Fruit fly (Drosophila melanogaster) whole organism, embryonic: Measurements from ENCODE around the gene TkR86C.

Experiments used
- Ada2b ChIP-seq: fragments of 200-800 bp; sonication (Bioruptor generic); IDR thresholded peaks from 2 replicates; pipeline ENCODE4 v1.3.6; 2022; ENCODE audit warnings: missing biosample characterization, missing genetic modification characterization
- CG10543 ChIP-seq: fragments of 200-800 bp; sonication (Bioruptor generic); optimal IDR thresholded peaks from 3 replicates; lab custom pipeline; 2017; ENCODE audit warnings: missing biosample characterization, mild to moderate bottlenecking, missing genetic modification characterization, moderate library complexity
- CG11093 ChIP-seq: fragments of 200-800 bp; sonication (Bioruptor generic); IDR thresholded peaks from 3 replicates; pipeline ENCODE4 v1.3.6; 2022; ENCODE audit warnings: missing biosample characterization, missing genetic modification characterization
- CG13287 ChIP-seq: fragments of 200-800 bp; sonication (Bioruptor generic); IDR thresholded peaks from 2 replicates; pipeline ENCODE4 v1.3.6; 2022; ENCODE audit warnings: missing biosample characterization, missing genetic modification characterization; ENCODE audit not compliant: partially characterized antibody
- CG14014 ChIP-seq: fragments of 200-800 bp; sonication (Bioruptor generic); IDR thresholded peaks from 2 replicates; pipeline ENCODE4 v1.3.6; 2022; ENCODE audit warnings: missing biosample characterization, missing genetic modification characterization
- CG1603 ChIP-seq: fragments of 200-800 bp; sonication (Bioruptor generic); optimal IDR thresholded peaks from 2 replicates; lab custom pipeline; 2019; ENCODE audit warnings: missing biosample characterization, mild to moderate bottlenecking, missing genetic modification characterization, moderate library complexity
- CG16815 ChIP-seq: fragments of 200-800 bp; sonication (Bioruptor generic); optimal IDR thresholded peaks from 3 replicates; lab custom pipeline; 2017; ENCODE audit warnings: missing biosample characterization, mild to moderate bottlenecking, missing genetic modification characterization
- CG18011 ChIP-seq: fragments of 200-800 bp; sonication (Bioruptor generic); optimal IDR thresholded peaks from 2 replicates; lab custom pipeline; 2017; ENCODE audit warnings: missing biosample characterization, missing genetic modification characterization, mild to moderate bottlenecking, moderate library complexity, missing genotype
- CG2712 ChIP-seq: fragments of 200-800 bp; optimal IDR thresholded peaks from 3 replicates; lab custom pipeline; 2019; ENCODE audit warnings: missing biosample characterization, mild to moderate bottlenecking, missing genetic modification characterization, moderate library complexity
- CG2889 ChIP-seq: fragments of 200-800 bp; sonication (Bioruptor generic); IDR thresholded peaks from 3 replicates; pipeline ENCODE4 v1.3.6; 2022; ENCODE audit warnings: missing biosample characterization, missing genetic modification characterization
- CG3995 ChIP-seq: fragments of 200-800 bp; sonication (Bioruptor generic); optimal IDR thresholded peaks from 3 replicates; lab custom pipeline; 2016; ENCODE audit warnings: missing biosample characterization, missing genetic modification characterization
- CG42726 ChIP-seq: fragments of 200-800 bp; sonication (Bioruptor generic); IDR thresholded peaks from 2 replicates; pipeline ENCODE4 v1.3.6; 2022; ENCODE audit warnings: missing biosample characterization, missing genetic modification characterization; ENCODE audit not compliant: partially characterized antibody
- CG5245 ChIP-seq: fragments of 200-800 bp; sonication (Bioruptor generic); optimal IDR thresholded peaks from 3 replicates; lab custom pipeline; 2016; ENCODE audit warnings: missing biosample characterization, missing genetic modification characterization
- CG5953 ChIP-seq: fragments of 200-800 bp; sonication (Bioruptor generic); IDR thresholded peaks from 2 replicates; pipeline ENCODE4 v1.3.6; 2022; ENCODE audit warnings: missing biosample characterization, missing genetic modification characterization
- CG6813 ChIP-seq: fragments of 200-800 bp; sonication (Bioruptor generic); optimal IDR thresholded peaks from 2 replicates; lab custom pipeline; 2017; ENCODE audit warnings: missing biosample characterization, missing genetic modification characterization, mild to moderate bottlenecking, moderate library complexity, missing genetic modification reagents
- CG7271 ChIP-seq: fragments of 200-800 bp; sonication (Bioruptor generic); optimal IDR thresholded peaks from 2 replicates; lab custom pipeline; 2018; ENCODE audit warnings: missing biosample characterization, mild to moderate bottlenecking, missing genetic modification characterization, moderate library complexity
- CG7928 ChIP-seq: fragments of 200-800 bp; sonication (Bioruptor generic); optimal IDR thresholded peaks from 2 replicates; lab custom pipeline; 2017; ENCODE audit warnings: missing biosample characterization, mild to moderate bottlenecking, missing genetic modification characterization
- CG7987 ChIP-seq: fragments of 200-800 bp; sonication (Bioruptor generic); optimal IDR thresholded peaks from 2 replicates; lab custom pipeline; 2018; ENCODE audit warnings: missing biosample characterization, mild to moderate bottlenecking, missing genetic modification characterization, moderate library complexity
- CG9797 ChIP-seq: fragments of 200-800 bp; sonication (Bioruptor generic); optimal IDR thresholded peaks from 3 replicates; lab custom pipeline; 2018; ENCODE audit warnings: missing biosample characterization, mild to moderate bottlenecking, missing genetic modification characterization
- CG9817 ChIP-seq: fragments of 200-800 bp; sonication (Bioruptor generic); optimal IDR thresholded peaks from 2 replicates; lab custom pipeline; 2018; ENCODE audit warnings: missing biosample characterization, mild to moderate bottlenecking, missing genetic modification characterization, moderate library complexity
- CG9876 ChIP-seq: fragments of 200-800 bp; sonication (Bioruptor generic); optimal IDR thresholded peaks from 2 replicates; lab custom pipeline; 2016; ENCODE audit warnings: missing biosample characterization, missing genetic modification characterization
- CG9932 ChIP-seq: fragments of 200-800 bp; sonication (Bioruptor generic); IDR thresholded peaks from 2 replicates; pipeline ENCODE4 v1.3.6; 2022; ENCODE audit warnings: missing biosample characterization, missing genetic modification characterization
- Dad ChIP-seq: fragments of 200-800 bp; sonication (Bioruptor generic); optimal IDR thresholded peaks from 3 replicates; lab custom pipeline; 2016; ENCODE audit warnings: missing biosample characterization, missing genetic modification characterization
- Drgx ChIP-seq: fragments of 200-800 bp; sonication (Bioruptor generic); IDR thresholded peaks from 2 replicates; pipeline ENCODE4 v1.3.6; 2022; ENCODE audit warnings: missing biosample characterization, missing genetic modification characterization
- E2f2 ChIP-seq: fragments of 200-800 bp; sonication (Bioruptor generic); IDR thresholded peaks from 2 replicates; pipeline ENCODE4 v1.3.6; 2022; ENCODE audit warnings: missing biosample characterization, missing genetic modification characterization
- HHEX ChIP-seq: fragments of 200-800 bp; sonication (Bioruptor generic); optimal IDR thresholded peaks from 3 replicates; lab custom pipeline; 2017; ENCODE audit warnings: missing biosample characterization, mild to moderate bottlenecking, missing genetic modification characterization, missing genetic modification reagents
- Hand ChIP-seq: fragments of 200-800 bp; sonication (Bioruptor generic); optimal IDR thresholded peaks from 2 replicates; lab custom pipeline; 2017; ENCODE audit warnings: mild to moderate bottlenecking, missing biosample characterization, missing genetic modification reagents, missing genetic modification characterization
- Lhr ChIP-seq: fragments of 200-800 bp; sonication (Bioruptor generic); optimal IDR thresholded peaks from 3 replicates; lab custom pipeline; 2017; ENCODE audit warnings: mild to moderate bottlenecking, missing biosample characterization, missing genetic modification reagents, missing genetic modification characterization
- Lim3 ChIP-seq: fragments of 200-800 bp; sonication (Bioruptor generic); IDR thresholded peaks from 2 replicates; pipeline ENCODE4 v1.3.6; 2022; ENCODE audit warnings: missing biosample characterization, missing genetic modification characterization
- NK7.1 ChIP-seq: fragments of 200-800 bp; sonication (Bioruptor generic); optimal IDR thresholded peaks from 3 replicates; lab custom pipeline; 2016; ENCODE audit warnings: missing biosample characterization, missing genetic modification characterization
- Oli ChIP-seq: fragments of 200-800 bp; sonication (Bioruptor generic); optimal IDR thresholded peaks from 2 replicates; lab custom pipeline; 2018; ENCODE audit warnings: missing biosample characterization, mild to moderate bottlenecking, missing genetic modification characterization, moderate library complexity
- Side ChIP-seq: fragments of 200-800 bp; sonication (Bioruptor generic); optimal IDR thresholded peaks from 2 replicates; lab custom pipeline; 2016; ENCODE audit warnings: missing biosample characterization, missing genetic modification characterization
- Xrp1 ChIP-seq: fragments of 200-800 bp; sonication (Bioruptor generic); IDR thresholded peaks from 2 replicates; pipeline ENCODE4 v1.3.6; 2022; ENCODE audit warnings: missing biosample characterization, missing genetic modification characterization
- amos ChIP-seq: fragments of 200-800 bp; sonication (Bioruptor generic); IDR thresholded peaks from 2 replicates; pipeline ENCODE4 v1.3.6; 2022; ENCODE audit warnings: missing biosample characterization, missing genetic modification characterization; ENCODE audit not compliant: partially characterized antibody
- ase ChIP-seq: fragments of 200-800 bp; sonication (Bioruptor generic); IDR thresholded peaks from 3 replicates; pipeline ENCODE4 v1.3.6; 2022; ENCODE audit warnings: missing biosample characterization, missing genetic modification characterization
- ato ChIP-seq: fragments of 200-800 bp; sonication (Bioruptor generic); IDR thresholded peaks from 2 replicates; pipeline ENCODE4 v1.3.6; 2022; ENCODE audit warnings: missing biosample characterization, missing genetic modification characterization; ENCODE audit not compliant: partially characterized antibody
- btn ChIP-seq: fragments of 200-800 bp; sonication (Bioruptor generic); optimal IDR thresholded peaks from 2 replicates; lab custom pipeline; 2016; ENCODE audit warnings: missing biosample characterization, missing genetic modification characterization
- cato ChIP-seq: fragments of 200-800 bp; sonication (Bioruptor generic); optimal IDR thresholded peaks from 2 replicates; lab custom pipeline; 2016; ENCODE audit warnings: missing biosample characterization, missing genetic modification characterization, borderline replicate concordance
- ewg ChIP-seq: fragments of 200-800 bp; sonication (Bioruptor generic); optimal IDR thresholded peaks from 3 replicates; lab custom pipeline; 2017; ENCODE audit warnings: mild to moderate bottlenecking, missing biosample characterization, missing genetic modification reagents, missing genetic modification characterization
- gce ChIP-seq: fragments of 200-800 bp; sonication (Bioruptor generic); IDR thresholded peaks from 3 replicates; pipeline ENCODE4 v1.3.6; 2022; ENCODE audit warnings: missing biosample characterization, missing genetic modification characterization
- inv ChIP-seq: fragments of 200-800 bp; sonication (Bioruptor generic); IDR thresholded peaks from 2 replicates; pipeline ENCODE4 v1.3.6; 2022; ENCODE audit warnings: missing biosample characterization, missing genetic modification characterization; ENCODE audit not compliant: partially characterized antibody
- lab ChIP-seq: fragments of 200-800 bp; sonication (Bioruptor generic); optimal IDR thresholded peaks from 3 replicates; lab custom pipeline; 2017; ENCODE audit warnings: missing biosample characterization, missing genetic modification characterization, mild to moderate bottlenecking, moderate library complexity, missing genetic modification reagents
- luna ChIP-seq: fragments of 200-800 bp; sonication (Bioruptor generic); optimal IDR thresholded peaks from 2 replicates; lab custom pipeline; 2016; ENCODE audit warnings: missing biosample characterization, missing genetic modification characterization
- ranshi ChIP-seq: fragments of 200-800 bp; sonication (Bioruptor generic); IDR thresholded peaks from 2 replicates; pipeline ENCODE4 v1.3.6; 2022; ENCODE audit warnings: missing biosample characterization, missing genetic modification characterization
- slbo ChIP-seq: fragments of 200-800 bp; sonication (Bioruptor generic); IDR thresholded peaks from 2 replicates; pipeline ENCODE4 v1.3.6; 2022; ENCODE audit warnings: missing biosample characterization, missing genetic modification characterization
- sug ChIP-seq: fragments of 200-800 bp; optimal IDR thresholded peaks from 2 replicates; lab custom pipeline; 2019; ENCODE audit warnings: missing biosample characterization, mild to moderate bottlenecking, missing genetic modification characterization, moderate library complexity
- tna ChIP-seq: fragments of 200-800 bp; sonication (Bioruptor generic); IDR thresholded peaks from 2 replicates; pipeline ENCODE4 v1.3.6; 2022; ENCODE audit warnings: missing biosample characterization, missing genetic modification characterization; ENCODE audit not compliant: partially characterized antibody
- usp ChIP-seq: fragments of >200 bp; optimal IDR thresholded peaks from 2 replicates; lab custom pipeline; 2017; ENCODE audit warnings: missing biosample characterization, missing genetic modification characterization
- vvl ChIP-seq: fragments of 200-800 bp; sonication (Bioruptor generic); IDR thresholded peaks from 2 replicates; pipeline ENCODE4 v1.3.6; 2022; ENCODE audit warnings: missing biosample characterization, missing genetic modification characterization
- zf30C ChIP-seq: fragments of 200-800 bp; sonication (Bioruptor generic); optimal IDR thresholded peaks from 3 replicates; lab custom pipeline; 2018; ENCODE audit warnings: missing biosample characterization, mild to moderate bottlenecking, missing genetic modification characterization
- zfh1 ChIP-seq: fragments of 200-800 bp; sonication (Bioruptor generic); IDR thresholded peaks from 3 replicates; pipeline ENCODE4 v1.3.6; 2022; ENCODE audit warnings: missing biosample characterization, missing genetic modification characterization

The TkR86C gene

dm6 chr3R:10696371-10696777 lies 54.7 kb downstream of the TkR86C start, which contains the start of the genes pug, CG14683 and CG46459 (continued):
- peak; percentile 42 for TF ChIP-seq lab (GFP tag; lab: Kevin White, UChicago)
- no peak for TF ChIP-seq CG11093 (GFP tag; lab: Robert Waterston, UW)
- TF ChIP-seq vvl (GFP tag; lab: Robert Waterston, UW), result peak; percentile 44
- peak; percentile 69 for TF ChIP-seq CG2712 (tag; lab: Kevin White, UChicago)
- TF ChIP-seq inv (GFP tag; lab: Robert Waterston, UW), result peak; percentile 98
- peak; percentile 42 for TF ChIP-seq CG5245 (GFP tag; lab: Kevin White, UChicago)
- peak; percentile 93 for TF ChIP-seq tna (GFP tag; lab: Robert Waterston, UW)
- peak; percentile 27 for TF ChIP-seq CG9876 (GFP tag; lab: Kevin White, UChicago)
- TF ChIP-seq zfh1 (GFP tag; lab: Robert Waterston, UW), result no peak
- TF ChIP-seq Oli (tag; lab: Kevin White, UChicago), result no peak
- no peak for TF ChIP-seq CG7271 (tag; lab: Kevin White, UChicago)
- TF ChIP-seq usp, result no peak
- TF ChIP-seq gce (GFP tag; lab: Robert Waterston, UW), result no peak
- TF ChIP-seq CG42726, result peak; percentile 80; the same call in 1 of the 2 replicates
- TF ChIP-seq zf30C (GFP tag; lab: Kevin White, UChicago), result no peak
- peak; percentile 70 for TF ChIP-seq CG9932
- peak; percentile 8 for TF ChIP-seq sug
- TF ChIP-seq Hand (GFP tag; lab: Kevin White, UChicago), result no peak
- TF ChIP-seq cato (GFP tag; lab: Kevin White, UChicago), result no peak
- 0 out of 2 replicates have a peak, but pooled peaks have one; percentile 14 for TF ChIP-seq CG14014 (GFP tag; lab: Robert Waterston, UW)
- peak; percentile 95 for TF ChIP-seq amos (GFP tag; lab: Robert Waterston, UW)
- no peak for TF ChIP-seq ewg
- no peak for TF ChIP-seq CG9817 (tag; lab: Kevin White, UChicago)
- TF ChIP-seq ase (GFP tag; lab: Robert Waterston, UW), result no peak
- peak; percentile 36 for TF ChIP-seq luna (GFP tag; lab: Kevin White, UChicago)
- TF ChIP-seq CG3995 (GFP tag; lab: Kevin White, UChicago), result peak; percentile 45
- TF ChIP-seq CG18011 (GFP tag; lab: Kevin White, UChicago), result peak; percentile 2
- no peak for TF ChIP-seq Ada2b (GFP tag; lab: Robert Waterston, UW)
- TF ChIP-seq Drgx (GFP tag; lab: Robert Waterston, UW), result no peak
- TF ChIP-seq slbo (GFP tag; lab: Robert Waterston, UW), result peak; percentile 57
- no peak for TF ChIP-seq Dad (GFP tag; lab: Kevin White, UChicago)
- TF ChIP-seq CG13287 (GFP tag; lab: Robert Waterston, UW), result peak; percentile 99
- TF ChIP-seq CG10543, result no peak
- no peak for TF ChIP-seq CG2889 (GFP tag; lab: Robert Waterston, UW)
- no peak for TF ChIP-seq CG6813 (GFP tag; lab: Kevin White, UChicago)
- no peak for TF ChIP-seq CG5953
- no peak for TF ChIP-seq CG16815 (GFP tag; lab: Kevin White, UChicago)
- TF ChIP-seq CG1603 (tag; lab: Kevin White, UChicago), result peak; percentile 23
- no peak for TF ChIP-seq HHEX (GFP tag; lab: Kevin White, UChicago)
- peak; percentile 90 for TF ChIP-seq ato
- no peak for TF ChIP-seq NK7.1 (GFP tag; lab: Kevin White, UChicago)
- no peak for TF ChIP-seq Lim3 (GFP tag; lab: Robert Waterston, UW)
- peak; percentile 76 for TF ChIP-seq E2f2
- TF ChIP-seq CG7987 (GFP tag; lab: Kevin White, UChicago), result no peak
- no peak for TF ChIP-seq Xrp1 (GFP tag; lab: Robert Waterston, UW)
- TF ChIP-seq CG7928 (GFP tag; lab: Kevin White, UChicago), result no peak
- TF ChIP-seq ranshi, result 0 out of 2 replicates have a peak, but pooled peaks have one; percentile 32
- TF ChIP-seq Lhr (GFP tag; lab: Kevin White, UChicago), result no peak
- TF ChIP-seq Side (GFP tag; lab: Kevin White, UChicago), result peak; percentile 60
- no peak for TF ChIP-seq CG9797 (GFP tag; lab: Kevin White, UChicago)
- peak; percentile 5 for TF ChIP-seq btn
